Fruit fly (Drosophila melanogaster): ENCODE results near the gene Rat1.

Rat1 gene

dm6 chr2L:6956725-6957124, 48.8 kb downstream of the Rat1 start, which contains the start of the genes CG13775 and CG3430 (continued):
- no peak for TF ChIP-seq nerfin-2 (GFP tag; IDR thresholded peaks at IDR 0.05; ENCODE audit: partially characterized antibody)
- no peak for TF ChIP-seq CG1603 (tag; optimal IDR thresholded peaks at IDR 0.05)
- TF ChIP-seq CG7556 (GFP tag; optimal IDR thresholded peaks at IDR 0.05), result no peak
- no peak for TF ChIP-seq CG13894 (tag; optimal IDR thresholded peaks at IDR 0.05)
- TF ChIP-seq CG3163 (GFP tag; optimal IDR thresholded peaks at IDR 0.05), result no peak
- no peak for TF ChIP-seq Six4 (GFP tag; optimal IDR thresholded peaks at IDR 0.05)
- no peak for TF ChIP-seq az2 (GFP tag; optimal IDR thresholded peaks at IDR 0.05)
- no peak for TF ChIP-seq Doc2 (GFP tag; IDR thresholded peaks at IDR 0.05)
- TF ChIP-seq Sry-β (GFP tag; optimal IDR thresholded peaks at IDR 0.05), result peak; percentile 22
- no peak for TF ChIP-seq lilli (GFP tag; optimal IDR thresholded peaks at IDR 0.05)
- TF ChIP-seq en (GFP tag; optimal IDR thresholded peaks at IDR 0.05), result no peak
- TF ChIP-seq Rx (GFP tag; IDR thresholded peaks at IDR 0.05), result no peak
- no peak for TF ChIP-seq dimm (GFP tag; IDR thresholded peaks at IDR 0.05)
- TF ChIP-seq org-1 (GFP tag; optimal IDR thresholded peaks at IDR 0.05), result no peak
- no peak for TF ChIP-seq CG10274 (GFP tag; optimal IDR thresholded peaks at IDR 0.05)
- no peak for TF ChIP-seq gsb-n (tag; optimal IDR thresholded peaks at IDR 0.05)
- no peak for TF ChIP-seq fd3F (GFP tag; optimal IDR thresholded peaks at IDR 0.05)
- no peak for TF ChIP-seq CG3838 (GFP tag; optimal IDR thresholded peaks at IDR 0.05)
- TF ChIP-seq Nf-YC (tag; optimal IDR thresholded peaks at IDR 0.05), result no peak
- no peak for TF ChIP-seq B-H2 (GFP tag; optimal IDR thresholded peaks at IDR 0.05)
- TF ChIP-seq CG7372 (GFP tag; IDR thresholded peaks at IDR 0.05), result no peak
- TF ChIP-seq Trl (optimal IDR thresholded peaks at IDR 0.05), result no peak
- peak; percentile 42 for TF ChIP-seq Trl (GFP tag; optimal IDR thresholded peaks at IDR 0.05)
- TF ChIP-seq shn (GFP tag; optimal IDR thresholded peaks at IDR 0.05), result peak; percentile 33
- TF ChIP-seq CkIIα-i1 (GFP tag; IDR thresholded peaks at IDR 0.05), result no peak
- no peak for TF ChIP-seq CG18619 (GFP tag; optimal IDR thresholded peaks at IDR 0.05)
- no peak for TF ChIP-seq fd96Cb (tag; optimal IDR thresholded peaks at IDR 0.05)
- no peak for TF ChIP-seq Sox102F (GFP tag; optimal IDR thresholded peaks at IDR 0.05)
- TF ChIP-seq CG7987 (GFP tag; optimal IDR thresholded peaks at IDR 0.05), result peak; percentile 30
- peak; percentile 53; the same call in 1 of the 2 replicates for TF ChIP-seq sna (GFP tag; IDR thresholded peaks at IDR 0.05; ENCODE audit: partially characterized antibody)
- peak; percentile 27 for TF ChIP-seq CoRest (tag; optimal IDR thresholded peaks at IDR 0.05)
- TF ChIP-seq ftz-f1 (GFP tag; optimal IDR thresholded peaks at IDR 0.05), result peak; percentile 0
- TF ChIP-seq repo (GFP tag; optimal IDR thresholded peaks at IDR 0.05), result peak; percentile 28
- no peak for TF ChIP-seq CG8089 (GFP tag; optimal IDR thresholded peaks at IDR 0.05)
- TF ChIP-seq MTF-1 (GFP tag; optimal IDR thresholded peaks at IDR 0.05; ENCODE audit: borderline replicate concordance), result no peak
- TF ChIP-seq CG10462 (GFP tag; optimal IDR thresholded peaks at IDR 0.05), result no peak
- no peak for TF ChIP-seq crc (GFP tag; optimal IDR thresholded peaks at IDR 0.05)
- TF ChIP-seq her (GFP tag; optimal IDR thresholded peaks at IDR 0.05), result peak; percentile 52
- TF ChIP-seq CG2889 (GFP tag; IDR thresholded peaks at IDR 0.05), result no peak
- peak; percentile 10 for TF ChIP-seq CG13424 (tag; optimal IDR thresholded peaks at IDR 0.05)
- TF ChIP-seq CG4424 (GFP tag; optimal IDR thresholded peaks at IDR 0.05), result peak; percentile 37
- peak; percentile 100 for TF ChIP-seq CG13775 (GFP tag; optimal IDR thresholded peaks at IDR 0.05)
- TF ChIP-seq btn (GFP tag; optimal IDR thresholded peaks at IDR 0.05), result no peak
- no peak for TF ChIP-seq Optix (GFP tag; IDR thresholded peaks at IDR 0.05)
- TF ChIP-seq mirr (GFP tag; optimal IDR thresholded peaks at IDR 0.05), result peak; percentile 28
- TF ChIP-seq CG6813 (GFP tag; optimal IDR thresholded peaks at IDR 0.05), result no peak
- TF ChIP-seq HLHmδ (GFP tag; optimal IDR thresholded peaks at IDR 0.05), result no peak
- TF ChIP-seq CG9932 (GFP tag; IDR thresholded peaks at IDR 0.05), result peak; percentile 61
- TF ChIP-seq bowl (GFP tag; IDR thresholded peaks at IDR 0.05), result no peak
- TF ChIP-seq gcm2 (GFP tag; optimal IDR thresholded peaks at IDR 0.05), result no peak
- no peak for TF ChIP-seq bsh (GFP tag; optimal IDR thresholded peaks at IDR 0.05)
- TF ChIP-seq chif (GFP tag; optimal IDR thresholded peaks at IDR 0.05), result no peak
